Worm (Caenorhabditis elegans) whole organism, midembryonic: ENCODE data around the gene ddx-19.
A peak's percentile ranks its signal among the peaks of the same experiment; 100 is the strongest.

ENCODE experiments used
- T22C8.4 ChIP-seq: fragments of 200-800 bp; sonication (Bioruptor generic); IDR thresholded peaks from 2 replicates; pipeline ENCODE4 v1.3.6; 2022; ENCODE audit warnings: missing genetic modification characterization, missing compliant biosample characterization
- cog-1 ChIP-seq: sonication (generic microtip); optimal IDR thresholded peaks from 2 replicates; lab custom pipeline; 2016; ENCODE audit warnings: missing genetic modification characterization, missing compliant biosample characterization
- flt-1 ChIP-seq: fragments of 200-800 bp; sonication (Bioruptor generic); IDR thresholded peaks from 2 replicates; pipeline ENCODE4 v1.3.6; 2022; ENCODE audit warnings: missing genetic modification characterization, missing compliant biosample characterization
- klf-2 ChIP-seq: fragments of 200-800 bp; sonication (Bioruptor generic); conservative IDR thresholded peaks from 2 replicates; pipeline ENCODE4 v1.3.6; 2022; ENCODE audit warnings: missing genetic modification reagents, missing genetic modification characterization, missing compliant biosample characterization
- med-1 ChIP-seq: sonication (generic microtip); optimal IDR thresholded peaks from 2 replicates; lab custom pipeline; 2017; ENCODE audit warnings: missing genetic modification characterization, mild to moderate bottlenecking, missing compliant biosample characterization, antibody characterized with exemption, missing genetic modification reagents; ENCODE audit not compliant: insufficient read depth
- ref-1 ChIP-seq: fragments of 200-800 bp; sonication (Bioruptor generic); conservative IDR thresholded peaks from 2 replicates; pipeline ENCODE4 v1.3.6; 2022; ENCODE audit warnings: missing genetic modification reagents, missing genetic modification characterization, missing compliant biosample characterization
- tab-1 ChIP-seq: fragments of 200-800 bp; sonication (Bioruptor generic); IDR thresholded peaks from 2 replicates; pipeline ENCODE4 v1.3.6; 2022; ENCODE audit warnings: missing genetic modification characterization, missing compliant biosample characterization
- ztf-23 ChIP-seq: fragments of 200-800 bp; sonication (Bioruptor generic); IDR thresholded peaks from 2 replicates; pipeline ENCODE4 v1.3.6; 2022; ENCODE audit warnings: missing genetic modification reagents, missing genetic modification characterization, missing compliant biosample characterization
- ztf-29 ChIP-seq: fragments of 200-800 bp; sonication (Bioruptor generic); IDR thresholded peaks from 2 replicates; pipeline ENCODE4 v1.3.6; 2022; ENCODE audit warnings: missing genetic modification reagents, missing genetic modification characterization, missing compliant biosample characterization

The ddx-19 gene

DNA sequence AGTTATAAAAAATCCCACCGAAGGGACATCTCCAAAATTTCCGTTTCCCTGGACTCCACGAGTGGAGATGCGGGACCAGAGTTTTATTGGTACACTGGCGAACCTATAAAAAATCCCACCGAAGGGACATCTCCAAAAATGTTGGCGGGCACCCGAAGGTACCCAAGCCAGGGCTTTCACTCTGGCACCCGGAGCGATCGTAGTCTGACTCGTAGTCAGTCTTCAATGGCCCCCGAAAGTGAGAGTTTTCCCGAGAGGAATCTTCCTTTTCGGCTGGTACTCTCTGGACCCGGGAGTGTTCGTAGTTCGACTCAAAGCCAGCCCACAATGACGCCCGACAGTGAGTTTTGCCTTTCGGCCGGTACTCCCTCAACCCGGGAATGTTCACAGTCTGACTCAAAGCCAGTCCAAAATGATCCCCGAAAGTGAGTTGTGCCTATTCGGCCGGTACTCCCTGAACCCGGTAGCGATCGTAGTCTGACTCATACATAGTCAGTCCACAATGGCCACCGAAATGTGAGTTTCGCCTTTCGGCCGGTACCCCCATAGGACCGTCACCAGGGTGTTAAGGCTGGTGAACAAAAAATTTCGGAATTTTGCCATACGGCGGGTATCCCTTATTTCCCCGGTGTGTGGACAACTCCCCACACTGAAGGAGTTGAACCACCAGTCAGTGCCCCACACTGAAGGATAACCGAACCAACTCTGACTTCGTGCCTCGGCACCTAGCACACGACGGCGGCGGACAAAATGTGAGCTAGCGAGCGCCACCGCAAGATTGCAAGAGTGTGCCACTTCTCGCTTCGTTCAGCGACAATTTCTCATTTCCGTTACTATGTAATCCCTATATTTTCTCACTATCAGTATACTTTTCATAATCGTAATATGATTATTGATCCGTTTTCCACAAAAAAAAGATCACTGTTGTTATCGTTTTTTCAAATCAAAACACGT, 7.4 kb upstream of the ddx-19 start:
- no peak for TF ChIP-seq med-1
- TF ChIP-seq T22C8.4 (GFP tag; lab: Robert Waterston, UW), result 0 out of 2 replicates have a peak, but pooled peaks have one; percentile 5
- no peak for TF ChIP-seq ztf-29 (GFP tag; lab: Robert Waterston, UW)

DNA sequence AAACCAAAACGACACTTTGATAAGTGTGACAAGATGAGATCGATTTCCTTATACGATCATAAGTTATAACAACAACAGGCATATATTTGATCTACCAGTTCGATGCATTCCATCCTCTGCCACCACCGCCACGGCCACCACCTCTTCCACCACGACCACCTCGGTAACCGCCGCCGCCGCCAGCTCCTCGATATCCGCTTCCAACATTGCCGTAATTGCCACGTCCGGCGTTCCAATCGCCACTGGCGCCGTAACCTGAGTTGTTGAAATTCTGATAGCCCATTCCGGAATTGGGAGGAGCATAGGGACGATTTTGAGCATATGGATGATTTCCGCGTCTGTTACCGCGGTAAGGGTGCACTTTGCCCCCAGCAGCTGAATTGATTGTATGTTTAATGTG, 6.2 kb upstream of the ddx-19 start:
- no peak for TF ChIP-seq flt-1

DNA sequence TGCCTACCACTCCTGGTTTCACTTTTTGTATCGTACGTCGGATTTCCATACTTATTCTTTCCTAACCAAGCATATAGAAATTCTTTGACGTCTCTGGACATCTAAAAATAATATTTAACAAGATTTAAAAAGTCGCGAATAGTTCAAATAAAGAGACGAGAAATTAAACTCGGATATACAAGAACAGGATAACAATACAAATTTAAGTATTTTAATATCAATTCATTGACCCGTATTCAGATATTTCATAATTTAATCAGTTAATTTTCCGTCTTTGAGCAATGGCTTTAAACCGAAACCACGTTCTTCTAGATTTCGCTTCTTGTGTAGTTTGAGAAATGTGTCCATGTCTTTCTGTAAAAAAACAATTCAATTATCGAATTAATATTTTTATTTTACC, 1.1 kb upstream of the ddx-19 start, which contains the start of gene rha-1:
Gene rha-1 (minus strand): TSS at position 101 of the 400 bp plus-strand sequence.
- TF ChIP-seq ref-1, result no peak
- no peak for TF ChIP-seq ztf-29 (GFP tag; lab: Robert Waterston, UW)
- no peak for TF ChIP-seq cog-1 (tag; lab: Kevin White, UChicago)
- no peak for TF ChIP-seq flt-1
- no peak for TF ChIP-seq T22C8.4 (GFP tag; lab: Robert Waterston, UW)
- no peak for TF ChIP-seq klf-2
- TF ChIP-seq med-1, result no peak
- no peak for TF ChIP-seq ztf-23 (GFP tag; lab: Robert Waterston, UW)
- no peak for TF ChIP-seq tab-1

DNA sequence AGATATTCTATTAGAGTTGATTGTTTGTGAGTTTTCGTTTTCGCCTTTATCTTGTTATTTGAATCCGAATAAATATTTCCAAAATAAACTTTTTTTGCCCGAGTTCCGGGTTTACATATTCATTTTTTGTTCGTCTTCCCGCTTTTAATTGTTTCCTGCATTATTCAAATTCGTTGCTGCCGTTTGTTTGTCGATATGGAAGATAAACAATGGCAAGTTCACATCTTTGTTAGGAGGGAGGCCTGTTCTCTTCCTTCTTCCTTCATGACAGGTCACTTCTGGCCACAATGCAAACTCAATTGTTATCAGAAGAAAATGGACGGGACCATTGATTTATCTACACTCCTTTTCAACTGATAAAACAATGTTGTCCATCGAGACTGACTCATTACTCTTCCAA, 4.9 kb downstream of the ddx-19 start:
- TF ChIP-seq ztf-29 (GFP tag; lab: Robert Waterston, UW), result no peak
- no peak for TF ChIP-seq klf-2
- TF ChIP-seq tab-1, result no peak
- TF ChIP-seq ztf-23 (GFP tag; lab: Robert Waterston, UW), result no peak
- no peak for TF ChIP-seq cog-1 (tag; lab: Kevin White, UChicago)
- no peak for TF ChIP-seq ref-1
- no peak for TF ChIP-seq med-1
- no peak for TF ChIP-seq T22C8.4 (GFP tag; lab: Robert Waterston, UW)
- TF ChIP-seq flt-1, result no peak

DNA sequence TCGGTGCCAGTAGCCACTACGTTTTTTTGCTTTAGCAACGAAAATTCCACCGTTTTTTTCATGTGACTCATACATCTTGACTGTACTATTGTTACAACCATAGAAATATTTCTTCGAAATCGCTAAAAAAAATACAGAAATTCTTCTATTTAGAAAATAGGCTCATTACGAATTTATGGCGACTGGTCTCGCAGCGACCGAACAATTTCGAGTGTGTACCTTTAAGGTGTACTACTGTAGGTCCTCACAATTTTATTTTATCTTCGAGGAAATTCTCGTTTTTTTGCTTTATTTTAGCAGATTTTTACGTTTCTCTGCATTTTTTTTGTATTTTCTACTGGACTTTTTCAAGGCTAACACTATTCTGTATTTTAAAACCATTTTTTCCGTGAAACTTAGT, 5.3 kb downstream of the ddx-19 start:
- TF ChIP-seq T22C8.4 (GFP tag; lab: Robert Waterston, UW) (no peak), ztf-29 (GFP tag; lab: Robert Waterston, UW) (no peak), flt-1 (no peak)

DNA sequence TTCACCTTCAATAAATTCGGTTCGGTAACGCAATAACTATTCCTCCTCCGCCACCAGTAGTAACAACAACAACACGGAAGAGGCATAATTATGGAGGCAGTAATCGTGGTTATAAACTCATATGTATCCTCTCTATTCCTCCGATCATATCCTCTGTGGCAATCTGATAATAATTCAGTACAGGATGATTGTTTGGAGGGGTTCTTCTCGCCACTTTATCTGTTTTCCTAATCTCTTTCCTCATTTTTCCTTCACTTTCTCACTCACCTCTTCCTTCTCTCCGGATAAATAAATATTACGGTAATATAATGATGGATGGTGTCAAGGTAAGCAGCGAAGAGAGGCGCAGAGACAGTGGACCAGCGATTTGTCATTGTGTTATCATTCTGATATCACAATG, 5.8 kb downstream of the ddx-19 start:
- TF ChIP-seq ref-1 (no peak), cog-1 (tag; lab: Kevin White, UChicago) (no peak), T22C8.4 (GFP tag; lab: Robert Waterston, UW) (no peak), ztf-29 (GFP tag; lab: Robert Waterston, UW) (no peak), tab-1 (no peak), ztf-23 (GFP tag; lab: Robert Waterston, UW) (no peak), flt-1 (no peak)

DNA sequence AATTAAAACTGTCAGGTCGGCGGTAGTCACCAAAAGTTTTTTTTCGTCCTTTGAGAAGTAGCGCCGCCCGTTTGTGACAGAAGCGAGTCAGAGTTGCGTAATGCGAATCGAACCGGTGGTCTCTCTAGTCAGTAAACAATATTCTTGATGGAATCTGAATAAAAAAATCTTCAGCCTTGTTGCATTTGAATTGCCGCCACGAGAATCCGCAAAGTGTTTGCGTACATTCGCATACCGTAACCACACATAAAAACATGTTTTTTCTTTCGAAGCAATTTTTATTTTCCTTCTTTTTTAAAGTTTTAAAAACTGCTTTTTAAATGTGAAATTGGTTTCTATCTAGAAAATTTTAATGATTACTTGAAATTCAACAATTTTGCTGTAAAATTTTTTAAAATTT, 6.3 kb downstream of the ddx-19 start:
- TF ChIP-seq ztf-23 (GFP tag; lab: Robert Waterston, UW) (no peak), flt-1 (no peak), cog-1 (tag; lab: Kevin White, UChicago) (no peak), ztf-29 (GFP tag; lab: Robert Waterston, UW) (no peak), ref-1 (no peak), tab-1 (no peak), klf-2 (no peak), T22C8.4 (GFP tag; lab: Robert Waterston, UW) (no peak), med-1 (no peak)

DNA sequence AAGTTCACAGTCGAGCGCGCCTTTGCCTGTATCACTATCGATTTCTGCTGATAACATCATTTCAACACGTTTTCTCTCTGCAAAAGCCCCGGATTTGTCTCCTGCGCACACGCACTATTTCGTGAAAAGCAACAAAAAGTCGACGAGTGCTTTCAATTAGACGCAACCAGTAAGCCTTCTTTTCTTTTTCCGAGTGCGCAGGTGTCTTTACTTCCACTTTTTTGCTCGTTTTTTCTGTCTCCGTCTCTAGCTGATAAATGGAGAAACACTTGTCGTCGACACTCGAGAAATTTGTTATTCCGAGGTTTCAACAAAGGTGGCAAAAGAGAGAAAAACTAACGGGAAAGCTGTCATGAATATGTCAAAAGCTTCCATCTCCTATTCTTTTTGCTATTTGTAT, 6.9 kb downstream of the ddx-19 start:
- TF ChIP-seq ztf-29 (GFP tag; lab: Robert Waterston, UW) (no peak), klf-2 (no peak), tab-1 (no peak), T22C8.4 (GFP tag; lab: Robert Waterston, UW) (no peak), cog-1 (tag; lab: Kevin White, UChicago) (no peak), flt-1 (no peak), ref-1 (no peak), med-1 (no peak), ztf-23 (GFP tag; lab: Robert Waterston, UW) (no peak)

DNA sequence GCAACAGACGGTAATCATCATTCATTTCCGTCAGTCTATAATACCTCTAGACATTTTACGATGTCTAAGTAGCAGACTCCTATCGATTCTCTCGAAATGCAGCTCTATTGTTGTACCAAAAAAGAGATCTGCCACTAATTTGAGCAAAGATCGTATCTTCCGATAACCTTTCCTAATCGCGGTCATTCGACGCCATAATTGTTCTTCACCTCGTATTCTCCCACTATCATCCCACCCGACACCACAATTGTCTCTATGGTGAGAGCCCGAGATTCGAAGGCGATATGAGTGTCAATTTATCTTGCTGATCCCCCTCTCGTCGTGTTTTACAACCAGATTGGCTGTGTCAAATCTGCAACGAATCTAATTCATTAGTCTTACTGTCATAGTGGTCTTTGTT, 10.7 kb downstream of the ddx-19 start:
- no peak for TF ChIP-seq flt-1
- no peak for TF ChIP-seq med-1
- TF ChIP-seq ztf-23 (GFP tag; lab: Robert Waterston, UW), result no peak
- no peak for TF ChIP-seq cog-1 (tag; lab: Kevin White, UChicago)
- no peak for TF ChIP-seq ztf-29 (GFP tag; lab: Robert Waterston, UW)
- TF ChIP-seq ref-1, result no peak
- no peak for TF ChIP-seq klf-2
- no peak for TF ChIP-seq tab-1
- TF ChIP-seq T22C8.4 (GFP tag; lab: Robert Waterston, UW), result no peak

DNA sequence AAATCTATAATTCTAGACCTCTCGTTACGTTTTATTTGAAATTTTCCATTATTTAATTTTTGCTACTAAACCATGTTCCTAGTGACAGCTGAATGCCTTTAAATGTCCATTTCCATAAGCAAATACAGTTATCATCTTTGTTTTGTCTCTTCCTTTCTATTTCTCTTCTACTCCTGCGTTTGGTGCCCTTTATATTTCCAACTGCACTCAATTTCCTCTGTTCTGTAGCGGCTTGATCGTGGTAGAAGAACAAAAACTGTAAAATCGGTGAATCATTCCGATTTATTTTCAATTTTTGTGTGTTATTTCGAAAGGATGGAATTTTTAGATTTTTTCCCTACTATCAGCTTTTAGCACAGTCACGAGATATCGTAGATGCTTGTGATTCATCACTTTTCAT, 11.2 kb downstream of the ddx-19 start:
- TF ChIP-seq klf-2, result no peak
- no peak for TF ChIP-seq med-1
- no peak for TF ChIP-seq T22C8.4 (GFP tag; lab: Robert Waterston, UW)
- TF ChIP-seq ztf-29 (GFP tag; lab: Robert Waterston, UW), result no peak
- TF ChIP-seq cog-1 (tag; lab: Kevin White, UChicago), result no peak
- TF ChIP-seq ref-1, result no peak
- no peak for TF ChIP-seq flt-1
- TF ChIP-seq tab-1, result no peak
- TF ChIP-seq ztf-23 (GFP tag; lab: Robert Waterston, UW), result no peak

DNA sequence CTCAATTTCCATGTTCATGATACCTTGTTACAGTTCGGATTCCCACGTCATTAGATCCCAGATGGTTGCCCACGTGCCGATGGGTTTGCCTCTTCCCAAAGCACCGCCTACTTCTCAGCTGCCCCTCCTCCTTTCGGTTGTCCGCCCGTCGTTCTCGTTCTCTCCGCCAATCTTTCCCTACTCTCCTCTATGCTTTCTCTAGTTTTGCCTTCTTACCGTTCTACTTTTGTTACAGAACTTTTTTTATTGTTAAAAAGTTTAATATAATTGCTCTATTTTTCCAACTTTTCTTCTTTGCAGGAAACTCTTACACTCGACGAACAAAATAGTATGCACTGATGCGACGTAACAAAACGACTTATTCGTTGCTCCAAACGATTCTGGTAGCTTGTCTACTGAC, 11.8 kb downstream of the ddx-19 start, which contains the start of gene lat-1:
Gene lat-1 (plus strand): TSS at position 301 of the 400 bp plus-strand sequence.
- TF ChIP-seq ztf-23 (GFP tag; lab: Robert Waterston, UW), result no peak
- TF ChIP-seq med-1, result no peak
- TF ChIP-seq ref-1, result no peak
- no peak for TF ChIP-seq cog-1 (tag; lab: Kevin White, UChicago)
- TF ChIP-seq flt-1, result no peak
- no peak for TF ChIP-seq T22C8.4 (GFP tag; lab: Robert Waterston, UW)
- TF ChIP-seq ztf-29 (GFP tag; lab: Robert Waterston, UW), result no peak
- no peak for TF ChIP-seq klf-2
- TF ChIP-seq tab-1, result no peak
